Fruit fly (Drosophila melanogaster) whole organism, embryonic: Measurements from ENCODE around the gene Gnmt.

ENCODE experiments used
- Atf-2 ChIP-seq: fragments of 200-800 bp; sonication (Bioruptor generic); optimal IDR thresholded peaks from 2 replicates; lab custom pipeline; 2016; ENCODE audit warnings: missing biosample characterization, missing genetic modification characterization
- CG10979 ChIP-seq: fragments of 200-800 bp; sonication (Bioruptor generic); optimal IDR thresholded peaks from 2 replicates; lab custom pipeline; 2018; ENCODE audit warnings: missing biosample characterization, mild to moderate bottlenecking, missing genetic modification characterization, moderate library complexity
- CG12391 ChIP-seq: fragments of 200-800 bp; sonication (Bioruptor generic); optimal IDR thresholded peaks from 3 replicates; lab custom pipeline; 2018; ENCODE audit warnings: missing biosample characterization, mild to moderate bottlenecking, missing genetic modification characterization, moderate library complexity
- CG1603 ChIP-seq: fragments of 200-800 bp; sonication (Bioruptor generic); optimal IDR thresholded peaks from 2 replicates; lab custom pipeline; 2019; ENCODE audit warnings: missing biosample characterization, mild to moderate bottlenecking, missing genetic modification characterization, moderate library complexity
- CG2120 ChIP-seq: fragments of 200-800 bp; sonication (Bioruptor generic); optimal IDR thresholded peaks from 3 replicates; lab custom pipeline; 2016; ENCODE audit warnings: missing biosample characterization, missing genetic modification characterization
- CG3163 ChIP-seq: fragments of 200-800 bp; sonication (Bioruptor generic); optimal IDR thresholded peaks from 3 replicates; lab custom pipeline; 2016; ENCODE audit warnings: missing biosample characterization, missing genetic modification characterization
- CG3407 ChIP-seq: fragments of 200-800 bp; sonication (Bioruptor generic); optimal IDR thresholded peaks from 2 replicates; lab custom pipeline; 2018; ENCODE audit warnings: missing biosample characterization, mild to moderate bottlenecking, missing genetic modification characterization
- CG34224 ChIP-seq: fragments of 200-800 bp; sonication (Bioruptor generic); IDR thresholded peaks from 3 replicates; pipeline ENCODE4 v1.3.6; 2022; ENCODE audit warnings: missing biosample characterization, missing genetic modification characterization; ENCODE audit not compliant: partially characterized antibody
- CG5953 ChIP-seq: fragments of 200-800 bp; sonication (Bioruptor generic); IDR thresholded peaks from 2 replicates; pipeline ENCODE4 v1.3.6; 2022; ENCODE audit warnings: missing biosample characterization, missing genetic modification characterization
- CG6683 ChIP-seq: fragments of 200-800 bp; sonication (Bioruptor generic); optimal IDR thresholded peaks from 2 replicates; lab custom pipeline; 2017; ENCODE audit warnings: missing biosample characterization, mild to moderate bottlenecking, missing genetic modification characterization, missing genetic modification reagents
- CG7556 ChIP-seq: fragments of 200-800 bp; sonication (Bioruptor generic); optimal IDR thresholded peaks from 2 replicates; lab custom pipeline; 2017; ENCODE audit warnings: missing biosample characterization, mild to moderate bottlenecking, missing genetic modification characterization
- CG9876 ChIP-seq: fragments of 200-800 bp; sonication (Bioruptor generic); optimal IDR thresholded peaks from 2 replicates; lab custom pipeline; 2016; ENCODE audit warnings: missing biosample characterization, missing genetic modification characterization
- CHES-1-like ChIP-seq: fragments of 200-800 bp; sonication (Bioruptor generic); optimal IDR thresholded peaks from 2 replicates; lab custom pipeline; 2016; ENCODE audit warnings: missing biosample characterization, missing genetic modification characterization
- Chrac-16 ChIP-seq: fragments of 200-800 bp; sonication (Bioruptor generic); optimal IDR thresholded peaks from 3 replicates; lab custom pipeline; 2016; ENCODE audit warnings: missing biosample characterization, missing genetic modification characterization
- CoRest ChIP-seq: fragments of 200-800 bp; sonication (Bioruptor generic); optimal IDR thresholded peaks from 3 replicates; lab custom pipeline; 2018; ENCODE audit warnings: missing biosample characterization, mild to moderate bottlenecking, missing genetic modification characterization, moderate library complexity
- Dbx ChIP-seq: fragments of 200-800 bp; sonication (Bioruptor generic); IDR thresholded peaks from 3 replicates; pipeline ENCODE4 v1.3.6; 2022; ENCODE audit warnings: missing biosample characterization, missing genetic modification characterization
- Deaf1 ChIP-seq: fragments of 200-800 bp; optimal IDR thresholded peaks from 3 replicates; lab custom pipeline; 2019; ENCODE audit warnings: missing biosample characterization, mild to moderate bottlenecking, missing genetic modification characterization, moderate library complexity
- Hand ChIP-seq: fragments of 200-800 bp; sonication (Bioruptor generic); optimal IDR thresholded peaks from 2 replicates; lab custom pipeline; 2017; ENCODE audit warnings: mild to moderate bottlenecking, missing biosample characterization, missing genetic modification reagents, missing genetic modification characterization
- Hmr ChIP-seq: fragments of 200-800 bp; sonication (Bioruptor generic); optimal IDR thresholded peaks from 3 replicates; lab custom pipeline; 2017; ENCODE audit warnings: mild to moderate bottlenecking, missing biosample characterization, missing genetic modification reagents, missing genetic modification characterization
- Oaz ChIP-seq: fragments of 200-800 bp; sonication (Bioruptor generic); IDR thresholded peaks from 2 replicates; pipeline ENCODE4 v1.3.6; 2022; ENCODE audit warnings: missing biosample characterization, missing genetic modification characterization
- Side ChIP-seq: fragments of 200-800 bp; sonication (Bioruptor generic); optimal IDR thresholded peaks from 2 replicates; lab custom pipeline; 2016; ENCODE audit warnings: missing biosample characterization, missing genetic modification characterization
- Sry-δ ChIP-seq: fragments of 200-800 bp; sonication (Bioruptor generic); optimal IDR thresholded peaks from 2 replicates; lab custom pipeline; 2016; ENCODE audit warnings: missing biosample characterization, missing genetic modification characterization
- aop ChIP-seq: fragments of 200-800 bp; sonication (Bioruptor generic); IDR thresholded peaks from 2 replicates; pipeline ENCODE4 v1.3.6; 2022; ENCODE audit warnings: missing biosample characterization, missing genetic modification characterization
- ato ChIP-seq: fragments of 200-800 bp; sonication (Bioruptor generic); IDR thresholded peaks from 2 replicates; pipeline ENCODE4 v1.3.6; 2022; ENCODE audit warnings: missing biosample characterization, missing genetic modification characterization; ENCODE audit not compliant: partially characterized antibody
- bowl ChIP-seq: fragments of 200-800 bp; sonication (Bioruptor generic); IDR thresholded peaks from 2 replicates; pipeline ENCODE4 v1.3.6; 2022; ENCODE audit warnings: missing biosample characterization, missing genetic modification characterization
- cad ChIP-seq: fragments of >200 bp; optimal IDR thresholded peaks from 2 replicates; lab custom pipeline; 2017; ENCODE audit warnings: missing biosample characterization, missing genetic modification characterization
- cato ChIP-seq: fragments of 200-800 bp; sonication (Bioruptor generic); optimal IDR thresholded peaks from 2 replicates; lab custom pipeline; 2016; ENCODE audit warnings: missing biosample characterization, missing genetic modification characterization, borderline replicate concordance
- crol ChIP-seq: fragments of 200-800 bp; sonication (Bioruptor generic); IDR thresholded peaks from 2 replicates; pipeline ENCODE4 v1.3.6; 2022; ENCODE audit warnings: missing biosample characterization, missing genetic modification characterization
- dmrt11E ChIP-seq: fragments of 200-800 bp; sonication (Bioruptor generic); optimal IDR thresholded peaks from 3 replicates; lab custom pipeline; 2018; ENCODE audit warnings: missing biosample characterization, mild to moderate bottlenecking, missing genetic modification characterization, moderate library complexity
- eyg ChIP-seq: fragments of 200-800 bp; sonication (Bioruptor generic); optimal IDR thresholded peaks from 3 replicates; lab custom pipeline; 2016; ENCODE audit warnings: missing biosample characterization, missing genetic modification characterization
- fd3F ChIP-seq: fragments of 200-800 bp; sonication (Bioruptor generic); optimal IDR thresholded peaks from 2 replicates; lab custom pipeline; 2018; ENCODE audit warnings: missing biosample characterization, mild to moderate bottlenecking, missing genetic modification characterization, moderate library complexity
- ftz-f1 ChIP-seq: fragments of 200-800 bp; sonication (Bioruptor generic); optimal IDR thresholded peaks from 2 replicates; lab custom pipeline; 2016; ENCODE audit warnings: missing biosample characterization, missing genetic modification characterization
- gce ChIP-seq: fragments of 200-800 bp; sonication (Bioruptor generic); IDR thresholded peaks from 3 replicates; pipeline ENCODE4 v1.3.6; 2022; ENCODE audit warnings: missing biosample characterization, missing genetic modification characterization
- gfzf ChIP-seq: fragments of 200-800 bp; sonication (Bioruptor generic); optimal IDR thresholded peaks from 2 replicates; lab custom pipeline; 2016; ENCODE audit warnings: missing biosample characterization, mild to moderate bottlenecking, missing genetic modification characterization, moderate library complexity
- hb ChIP-seq: fragments of 200-800 bp; sonication (Bioruptor generic); IDR thresholded peaks from 3 replicates; pipeline ENCODE4 v1.3.6; 2022; ENCODE audit warnings: missing biosample characterization, missing genetic modification characterization; ENCODE audit not compliant: partially characterized antibody
- her ChIP-seq: fragments of 200-800 bp; sonication (Bioruptor generic); optimal IDR thresholded peaks from 2 replicates; lab custom pipeline; 2016; ENCODE audit warnings: missing biosample characterization, missing genetic modification characterization
- kay ChIP-seq: fragments of 200-800 bp; sonication (Bioruptor generic); optimal IDR thresholded peaks from 2 replicates; lab custom pipeline; 2016; ENCODE audit warnings: missing biosample characterization, missing genetic modification characterization
- lov ChIP-seq, 2 experiments: fragments of 200-800 bp in 1 of 2; fragments of >200 bp in 1 of 2; sonication (Bioruptor generic) in 1 of 2; IDR thresholded peaks in 1 of 2; optimal IDR thresholded peaks in 1 of 2; 2 replicates in 1 of 2; 3 replicates in 1 of 2; pipeline versions ENCODE4 v1.3.6 to Lab custom; 2017 to 2022; ENCODE audit warnings: missing biosample characterization in 1 of 2, missing genetic modification characterization in 1 of 2
- nom ChIP-seq: fragments of 200-800 bp; sonication (Bioruptor generic); optimal IDR thresholded peaks from 2 replicates; lab custom pipeline; 2017; ENCODE audit warnings: missing biosample characterization, missing genetic modification characterization, mild to moderate bottlenecking, moderate library complexity, missing genetic modification reagents
- oc ChIP-seq: fragments of 200-800 bp; sonication (Bioruptor generic); optimal IDR thresholded peaks from 2 replicates; lab custom pipeline; 2018; ENCODE audit warnings: missing biosample characterization, mild to moderate bottlenecking, missing genetic modification characterization, moderate library complexity
- onecut ChIP-seq: fragments of 200-800 bp; sonication (Bioruptor generic); IDR thresholded peaks from 2 replicates; pipeline ENCODE4 v1.3.6; 2022; ENCODE audit warnings: missing biosample characterization, missing genetic modification characterization
- prd ChIP-seq, 3 experiments: fragments of >200 bp in 2 of 3; fragments of 200-800 bp in 1 of 3; sonication (Bioruptor generic) in 1 of 3; optimal IDR thresholded peaks in 2 of 3; IDR thresholded peaks in 1 of 3; 2 replicates in 2 of 3; 3 replicates in 1 of 3; pipeline versions ENCODE4 v1.3.6 to Lab custom; 2017 to 2022; ENCODE audit warnings: missing biosample characterization in 1 of 3, missing genetic modification characterization in 1 of 3
- pros ChIP-seq: fragments of 200-800 bp; sonication (Bioruptor generic); optimal IDR thresholded peaks from 3 replicates; lab custom pipeline; 2019; ENCODE audit warnings: missing biosample characterization, mild to moderate bottlenecking, missing genetic modification characterization, moderate library complexity
- pum ChIP-seq: fragments of 200-800 bp; sonication (Bioruptor generic); optimal IDR thresholded peaks from 2 replicates; lab custom pipeline; 2016; ENCODE audit warnings: missing biosample characterization, missing genetic modification characterization
- sc ChIP-seq, 3 experiments: fragments of >200 bp in 2 of 3; fragments of 200-800 bp in 1 of 3; sonication (Bioruptor generic) in 1 of 3; optimal IDR thresholded peaks; 2 replicates in 2 of 3; 3 replicates in 1 of 3; lab custom pipeline; 2017; ENCODE audit warnings: mild to moderate bottlenecking in 1 of 3, missing biosample characterization in 1 of 3, missing genetic modification characterization in 1 of 3, missing genetic modification reagents in 1 of 3
- ssp ChIP-seq: fragments of 200-800 bp; sonication (Bioruptor generic); IDR thresholded peaks from 2 replicates; pipeline ENCODE4 v1.3.6; 2022; ENCODE audit warnings: missing biosample characterization, missing genetic modification characterization
- tna ChIP-seq: fragments of 200-800 bp; sonication (Bioruptor generic); IDR thresholded peaks from 2 replicates; pipeline ENCODE4 v1.3.6; 2022; ENCODE audit warnings: missing biosample characterization, missing genetic modification characterization; ENCODE audit not compliant: partially characterized antibody

The Gnmt gene

dm6 chr3R:12653511-12654252 lies 20.7 kb upstream of the Gnmt start (continued):
- TF ChIP-seq Chrac-16 (GFP tag; lab: Kevin White, UChicago) (peak; percentile 73), onecut (GFP tag; lab: Robert Waterston, UW) (peak; percentile 64), lov (optimal IDR thresholded peaks at IDR 0.05; lab: Kevin White, UChicago) (no peak), lov (GFP tag; IDR thresholded peaks at IDR 0.05; lab: Robert Waterston, UW) (0 out of 3 replicates have a peak, but pooled peaks have one; percentile 17), CG12391 (peak; percentile 77), pum (GFP tag; lab: Kevin White, UChicago) (peak; percentile 81), CG3407 (peak; percentile 72), Oaz (peak; percentile 72), Sry-δ (GFP tag; lab: Kevin White, UChicago) (peak; percentile 20), CG3163 (GFP tag; lab: Kevin White, UChicago) (peak; percentile 61), Side (GFP tag; lab: Kevin White, UChicago) (peak; percentile 68), dmrt11E (tag; lab: Kevin White, UChicago) (no peak), cato (peak; percentile 28), aop (GFP tag; lab: Robert Waterston, UW) (no peak), Hmr (GFP tag; lab: Kevin White, UChicago) (peak; percentile 69), CHES-1-like (peak; percentile 73), prd (optimal IDR thresholded peaks at IDR 0.05; lab: Kevin White, UChicago) (no peak), prd (GFP tag; IDR thresholded peaks at IDR 0.05; lab: Robert Waterston, UW) (peak; percentile 87), cad (GFP tag; lab: Kevin White, UChicago) (no peak), bowl (peak; percentile 46; the same call in 1 of the 2 replicates), CG34224 (GFP tag; lab: Robert Waterston, UW) (peak; percentile 17; the same call in 1 of the 3 replicates), her (GFP tag; lab: Kevin White, UChicago) (peak; percentile 86), ssp (GFP tag; lab: Robert Waterston, UW) (peak; percentile 69), ftz-f1 (GFP tag; lab: Kevin White, UChicago) (no peak), Dbx (peak; percentile 74; the same call in 2 of the 3 replicates), CoRest (peak; percentile 91), Deaf1 (peak; percentile 47), CG7556 (peak; percentile 85), CG5953 (peak; percentile 76), Atf-2 (GFP tag; lab: Kevin White, UChicago) (peak; percentile 83), CG1603 (peak; percentile 84), crol (no peak), kay (GFP tag; lab: Kevin White, UChicago) (peak; percentile 57), gce (peak; percentile 58; the same call in 1 of the 3 replicates), tna (no peak), CG2120 (GFP tag; lab: Kevin White, UChicago) (peak; percentile 79), sc (optimal IDR thresholded peaks at IDR 0.05; lab: Kevin White, UChicago) (no peak), sc (GFP tag; optimal IDR thresholded peaks at IDR 0.05; lab: Kevin White, UChicago) (peak; percentile 64), CG10979 (tag; lab: Kevin White, UChicago) (peak; percentile 75), hb (no peak), Hand (peak; percentile 3), CG6683 (GFP tag; lab: Kevin White, UChicago) (no peak), ato (GFP tag; lab: Robert Waterston, UW) (0 out of 2 replicates have a peak, but pooled peaks have one; percentile 13), CG9876 (GFP tag; lab: Kevin White, UChicago) (peak; percentile 59), oc (tag; lab: Kevin White, UChicago) (peak; percentile 76), fd3F (GFP tag; lab: Kevin White, UChicago) (peak; percentile 76), gfzf (no peak), nom (GFP tag; lab: Kevin White, UChicago) (no peak), eyg (GFP tag; lab: Kevin White, UChicago) (peak; percentile 68), pros (GFP tag; lab: Kevin White, UChicago) (no peak)
